Worm (Caenorhabditis elegans) whole organism, young adult: ENCODE results near the gene ZK856.18.
A peak's percentile ranks its signal among the peaks of the same experiment; 100 is the strongest.

Experiments used
- B0035.1 ChIP-seq: sonication (generic microtip); optimal IDR thresholded peaks from 2 replicates; lab custom pipeline; 2016; ENCODE audit warnings: missing genetic modification characterization, mild to moderate bottlenecking, missing compliant biosample characterization, missing genotype, missing genetic modification reagents
- B0336.3 ChIP-seq: fragments of 200-800 bp; sonication (Bioruptor generic); IDR thresholded peaks from 2 replicates; pipeline ENCODE4 v1.3.6; 2022; ENCODE audit warnings: missing genetic modification characterization, missing compliant biosample characterization
- C06A6.2 ChIP-seq: fragments of 200-800 bp; sonication (Bioruptor generic); conservative IDR thresholded peaks from 2 replicates; pipeline ENCODE4 v1.3.6; 2022; ENCODE audit warnings: missing genetic modification characterization, missing compliant biosample characterization
- F10E7.11 ChIP-seq: sonication (generic microtip); optimal IDR thresholded peaks from 2 replicates; lab custom pipeline; 2017; ENCODE audit warnings: mild to moderate bottlenecking, missing genetic modification characterization, moderate library complexity, missing compliant biosample characterization
- F22D6.2 ChIP-seq: sonication (generic microtip); optimal IDR thresholded peaks from 2 replicates; lab custom pipeline; 2016; ENCODE audit warnings: mild to moderate bottlenecking, missing genetic modification characterization, missing compliant biosample characterization
- F23B12.7 ChIP-seq: sonication (generic microtip); optimal IDR thresholded peaks from 2 replicates; lab custom pipeline; 2017; ENCODE audit warnings: missing genetic modification characterization, mild to moderate bottlenecking, missing compliant biosample characterization, antibody characterized with exemption, moderate library complexity; ENCODE audit not compliant: insufficient read depth
- F37B4.10 ChIP-seq: fragments of 200-800 bp; sonication (Bioruptor generic); IDR thresholded peaks from 2 replicates; pipeline ENCODE4 v1.3.6; 2022; ENCODE audit warnings: missing genetic modification characterization, missing compliant biosample characterization
- F52B5.7 ChIP-seq: sonication (generic microtip); optimal IDR thresholded peaks from 2 replicates; lab custom pipeline; 2016; ENCODE audit warnings: mild to moderate bottlenecking, missing genetic modification characterization, missing compliant biosample characterization
- F57A8.1 ChIP-seq: fragments of 200-800 bp; sonication (Bioruptor generic); optimal IDR thresholded peaks from 2 replicates; lab custom pipeline; 2018; ENCODE audit warnings: mild to moderate bottlenecking, missing genetic modification characterization, moderate library complexity, missing compliant biosample characterization
- F57C9.4 ChIP-seq: sonication (generic microtip); optimal IDR thresholded peaks from 2 replicates; lab custom pipeline; 2017; ENCODE audit warnings: mild to moderate bottlenecking, missing genetic modification characterization, missing compliant biosample characterization
- Y53G8AR.9 ChIP-seq: fragments of 200-800 bp; sonication (Bioruptor generic); conservative IDR thresholded peaks from 2 replicates; pipeline ENCODE4 v1.3.6; 2022; ENCODE audit warnings: missing genetic modification reagents, missing genetic modification characterization, missing compliant biosample characterization
- Y67H2A.10 ChIP-seq: fragments of 200-800 bp; sonication (Bioruptor generic); conservative IDR thresholded peaks from 2 replicates; pipeline ENCODE4 v1.3.6; 2022; ENCODE audit warnings: missing genetic modification reagents, missing genetic modification characterization, missing compliant biosample characterization
- ZK185.1 ChIP-seq: sonication (generic microtip); optimal IDR thresholded peaks from 2 replicates; lab custom pipeline; 2016; ENCODE audit warnings: mild to moderate bottlenecking, missing genetic modification characterization, missing compliant biosample characterization; ENCODE audit not compliant: poor library complexity, severe bottlenecking
- ama-1 ChIP-seq, 3 experiments: fragments of 150-350 bp in 1 of 3; sonication (generic microtip) in 2 of 3; optimal IDR thresholded peaks; 2 replicates each; lab custom pipeline; 2014 to 2018; ENCODE audit warnings: missing biosample characterization in 2 of 3, missing genetic modification characterization in 2 of 3, missing genetic modification reagents in 2 of 3
- aptf-3 ChIP-seq: fragments of 200-800 bp; sonication (Bioruptor generic); IDR thresholded peaks from 2 replicates; pipeline ENCODE4 v1.3.6; 2022; ENCODE audit warnings: missing genetic modification characterization, missing compliant biosample characterization
- atf-7 ChIP-seq: sonication (generic microtip); optimal IDR thresholded peaks from 2 replicates; lab custom pipeline; 2017; ENCODE audit warnings: mild to moderate bottlenecking, missing genetic modification characterization, missing compliant biosample characterization
- bed-1 ChIP-seq: fragments of 200-800 bp; sonication (Bioruptor generic); IDR thresholded peaks from 2 replicates; pipeline ENCODE4 v1.3.6; 2022; ENCODE audit warnings: missing genetic modification reagents, missing genetic modification characterization, missing compliant biosample characterization
- cebp-2 ChIP-seq: fragments of 200-800 bp; sonication (Bioruptor generic); IDR thresholded peaks from 2 replicates; pipeline ENCODE4 v1.3.6; 2022; ENCODE audit warnings: missing genetic modification characterization, missing compliant biosample characterization
- ceh-27 ChIP-seq: fragments of 200-800 bp; sonication (Bioruptor generic); optimal IDR thresholded peaks from 2 replicates; lab custom pipeline; 2018; ENCODE audit warnings: mild to moderate bottlenecking, missing genetic modification characterization, moderate library complexity, missing compliant biosample characterization
- ceh-40 ChIP-seq: fragments of 200-800 bp; sonication (Bioruptor generic); IDR thresholded peaks from 2 replicates; pipeline ENCODE4 v1.3.6; 2022; ENCODE audit warnings: missing genetic modification characterization, missing compliant biosample characterization
- chd-7 ChIP-seq: sonication (generic microtip); optimal IDR thresholded peaks from 2 replicates; lab custom pipeline; 2016; ENCODE audit warnings: mild to moderate bottlenecking, missing genetic modification characterization, moderate library complexity, missing compliant biosample characterization
- dox-1 ChIP-seq: fragments of 200-800 bp; sonication (Bioruptor generic); IDR thresholded peaks from 2 replicates; pipeline ENCODE4 v1.3.6; 2022; ENCODE audit warnings: missing genetic modification reagents, missing genetic modification characterization, missing compliant biosample characterization
- ets-4 ChIP-seq: fragments of 200-800 bp; sonication (Bioruptor generic); optimal IDR thresholded peaks from 2 replicates; lab custom pipeline; 2018; ENCODE audit warnings: mild to moderate bottlenecking, missing genetic modification characterization, missing compliant biosample characterization
- fkh-3 ChIP-seq: sonication (generic microtip); optimal IDR thresholded peaks from 2 replicates; lab custom pipeline; 2016; ENCODE audit warnings: mild to moderate bottlenecking, missing genetic modification characterization, missing compliant biosample characterization
- hlh-26 ChIP-seq: fragments of 200-800 bp; sonication (Bioruptor generic); conservative IDR thresholded peaks from 2 replicates; pipeline ENCODE4 v1.3.6; 2022; ENCODE audit warnings: missing genetic modification reagents, missing genetic modification characterization, missing compliant biosample characterization
- hmg-20 ChIP-seq: fragments of 200-800 bp; sonication (Bioruptor generic); IDR thresholded peaks from 2 replicates; pipeline ENCODE4 v1.3.6; 2022; ENCODE audit warnings: missing genetic modification reagents, missing genetic modification characterization, missing compliant biosample characterization
- hrde-1 ChIP-seq: sonication (generic microtip); optimal IDR thresholded peaks from 2 replicates; lab custom pipeline; 2016; ENCODE audit warnings: missing genetic modification characterization, mild to moderate bottlenecking, missing compliant biosample characterization, moderate library complexity, missing genotype, missing genetic modification reagents, borderline replicate concordance
- lin-26 ChIP-seq: fragments of 200-800 bp; sonication (Bioruptor generic); IDR thresholded peaks from 2 replicates; pipeline ENCODE4 v1.3.6; 2022; ENCODE audit warnings: missing genetic modification reagents, missing genetic modification characterization, missing compliant biosample characterization
- lin-35 ChIP-seq, 3 experiments: fragments of 150-350 bp in 2 of 3; sonication (generic microtip) in 1 of 3; optimal IDR thresholded peaks; 2 replicates each; lab custom pipeline; 2014 to 2018; ENCODE audit warnings: missing biosample characterization in 3 of 3, missing genetic modification characterization in 3 of 3, missing genetic modification reagents in 3 of 3
- lin-40 ChIP-seq: sonication (generic microtip); optimal IDR thresholded peaks from 2 replicates; lab custom pipeline; 2016; ENCODE audit warnings: missing genetic modification characterization, mild to moderate bottlenecking, missing compliant biosample characterization, missing genotype, missing genetic modification reagents
- lin-54 ChIP-seq: fragments of 200-800 bp; sonication (Bioruptor generic); optimal IDR thresholded peaks from 2 replicates; lab custom pipeline; 2018; ENCODE audit warnings: mild to moderate bottlenecking, missing genetic modification characterization, missing compliant biosample characterization
- madf-3 ChIP-seq: fragments of 200-800 bp; sonication (Bioruptor generic); IDR thresholded peaks from 2 replicates; pipeline ENCODE4 v1.3.6; 2022; ENCODE audit warnings: missing genetic modification reagents, missing genetic modification characterization, missing compliant biosample characterization
- madf-6 ChIP-seq: fragments of 200-800 bp; sonication (Bioruptor generic); IDR thresholded peaks from 2 replicates; pipeline ENCODE4 v1.3.6; 2022; ENCODE audit warnings: missing genetic modification reagents, missing genetic modification characterization, missing compliant biosample characterization
- mcd-1 ChIP-seq: fragments of 200-800 bp; sonication (Bioruptor generic); IDR thresholded peaks from 2 replicates; pipeline ENCODE4 v1.3.6; 2022; ENCODE audit warnings: missing genetic modification reagents, missing genetic modification characterization, missing compliant biosample characterization
- nfya-2 ChIP-seq: fragments of 200-800 bp; sonication (Bioruptor generic); IDR thresholded peaks from 2 replicates; pipeline ENCODE4 v1.3.6; 2022; ENCODE audit warnings: missing genetic modification reagents, missing genetic modification characterization, missing compliant biosample characterization
- nfyb-1 ChIP-seq: fragments of 200-800 bp; sonication (Bioruptor generic); IDR thresholded peaks from 2 replicates; pipeline ENCODE4 v1.3.6; 2022; ENCODE audit warnings: missing genetic modification reagents, missing genetic modification characterization, missing compliant biosample characterization
- nhr-179 ChIP-seq: sonication (generic microtip); optimal IDR thresholded peaks from 2 replicates; lab custom pipeline; 2016; ENCODE audit warnings: mild to moderate bottlenecking, missing genetic modification characterization, missing compliant biosample characterization
- nhr-80 ChIP-seq: sonication (generic microtip); optimal IDR thresholded peaks from 2 replicates; lab custom pipeline; 2016; ENCODE audit warnings: missing genetic modification characterization, missing compliant biosample characterization
- nhr-90 ChIP-seq: sonication (generic microtip); optimal IDR thresholded peaks from 2 replicates; lab custom pipeline; 2016; ENCODE audit warnings: missing genotype, mild to moderate bottlenecking, missing genetic modification characterization, missing compliant biosample characterization
- pbrm-1 ChIP-seq: fragments of 200-800 bp; sonication (Bioruptor generic); IDR thresholded peaks from 2 replicates; pipeline ENCODE4 v1.3.6; 2022; ENCODE audit warnings: missing genetic modification reagents, missing genetic modification characterization, missing compliant biosample characterization
- rcor-1 ChIP-seq: fragments of 200-800 bp; sonication (Bioruptor generic); IDR thresholded peaks from 2 replicates; pipeline ENCODE4 v1.3.6; 2022; ENCODE audit warnings: missing genetic modification reagents, missing genetic modification characterization, missing compliant biosample characterization
- snpc-4 ChIP-seq, 5 experiments: fragments of 150-350 bp in 1 of 5; sonication (generic microtip) in 4 of 5; optimal IDR thresholded peaks; 2 replicates each; lab custom pipeline; 2014 to 2018; ENCODE audit warnings: missing genetic modification characterization in 5 of 5, missing biosample characterization in 3 of 5, antibody characterized with exemption in 2 of 5, mild to moderate bottlenecking in 2 of 5, missing compliant biosample characterization in 2 of 5, missing genotype in 2 of 5, moderate library complexity in 2 of 5, missing genetic modification reagents in 1 of 5
- sptf-2 ChIP-seq: fragments of 200-800 bp; sonication (Bioruptor generic); optimal IDR thresholded peaks from 2 replicates; lab custom pipeline; 2018; ENCODE audit warnings: mild to moderate bottlenecking, missing genetic modification characterization, missing compliant biosample characterization
- tbx-9 ChIP-seq: sonication (generic microtip); optimal IDR thresholded peaks from 2 replicates; lab custom pipeline; 2016; ENCODE audit warnings: borderline replicate concordance, missing genetic modification characterization, inconsistent platforms, missing compliant biosample characterization
- unc-130 ChIP-seq: sonication (generic microtip); optimal IDR thresholded peaks from 2 replicates; lab custom pipeline; 2016; ENCODE audit warnings: missing genetic modification reagents, missing genetic modification characterization, missing compliant biosample characterization
- unc-62 ChIP-seq: fragments of 150-350 bp; optimal IDR thresholded peaks from 2 replicates; lab custom pipeline; 2014; ENCODE audit warnings: missing biosample characterization, missing genetic modification reagents, missing genetic modification characterization
- xnd-1 ChIP-seq: sonication (generic microtip); optimal IDR thresholded peaks from 2 replicates; lab custom pipeline; 2016; ENCODE audit warnings: missing genotype, missing genetic modification reagents, missing genetic modification characterization, missing compliant biosample characterization
- ztf-26 ChIP-seq: sonication (generic microtip); optimal IDR thresholded peaks from 2 replicates; lab custom pipeline; 2017; ENCODE audit warnings: missing genetic modification characterization, missing compliant biosample characterization

ZK856.18 gene

DNA sequence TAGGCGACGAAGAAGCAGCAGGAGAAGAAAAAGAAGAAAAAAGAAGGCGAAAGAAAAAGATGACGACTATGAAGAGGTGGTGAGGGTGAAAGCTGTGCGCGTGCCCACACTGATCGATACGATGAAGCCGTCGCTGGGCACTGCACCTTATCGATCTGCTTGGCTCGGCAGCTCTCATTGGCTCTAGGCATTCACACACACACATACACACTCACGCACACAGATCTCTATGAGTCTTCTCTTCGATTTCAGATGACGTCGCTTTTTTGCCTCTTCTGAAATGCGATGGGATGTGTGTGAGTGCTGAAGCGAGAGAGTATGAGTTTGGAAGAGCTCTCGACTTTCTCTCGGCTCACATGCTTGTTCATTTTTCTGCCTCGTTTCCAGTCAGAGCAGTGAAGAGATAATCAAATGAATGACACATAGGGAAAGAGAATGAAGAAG lies 11.2 kb downstream of the ZK856.18 start:
- TF ChIP-seq pbrm-1 (GFP tag; lab: Robert Waterston, UW) (peak; percentile 45; the same call in 1 of the 2 replicates), unc-130 (GFP tag; lab: Kevin White, UChicago) (no peak), nhr-179 (tag; lab: Kevin White, UChicago) (no peak), aptf-3 (no peak), madf-3 (no peak), F10E7.11 (tag; lab: Kevin White, UChicago) (no peak), F23B12.7 (tag; lab: Kevin White, UChicago) (no peak), snpc-4 (GFP tag; optimal IDR thresholded peaks at IDR 0.05; lab: Kevin White, UChicago) (no peak), snpc-4 (tag; optimal IDR thresholded peaks at IDR 0.05; lab: Kevin White, UChicago) (peak in 1 of 4 experiments; percentile 5), ZK185.1 (tag; lab: Kevin White, UChicago) (peak; percentile 29), ztf-26 (no peak), nhr-80 (tag; lab: Kevin White, UChicago) (no peak), ama-1 (optimal IDR thresholded peaks at IDR 0.05; lab: Kevin White, UChicago) (no peak), ama-1 (GFP tag; optimal IDR thresholded peaks at IDR 0.05; lab: Kevin White, UChicago) (no peak), lin-35 (GFP tag; optimal IDR thresholded peaks at IDR 0.05; lab: Kevin White, UChicago) (peak in 1 of 3 experiments; percentile 41), F57C9.4 (tag; lab: Kevin White, UChicago) (no peak), mcd-1 (GFP tag; lab: Robert Waterston, UW) (peak; percentile 61), F52B5.7 (tag; lab: Kevin White, UChicago) (no peak), hmg-20 (GFP tag; lab: Robert Waterston, UW) (no peak), F57A8.1 (GFP tag; lab: Kevin White, UChicago) (no peak), nfya-2 (no peak), hlh-26 (GFP tag; lab: Robert Waterston, UW) (no peak), tbx-9 (tag; lab: Kevin White, UChicago) (no peak), nfyb-1 (peak; percentile 85), xnd-1 (tag; lab: Kevin White, UChicago) (no peak), lin-54 (GFP tag; lab: Kevin White, UChicago) (no peak), Y67H2A.10 (GFP tag; lab: Robert Waterston, UW) (no peak), bed-1 (GFP tag; lab: Robert Waterston, UW) (no peak), unc-62 (no peak), ets-4 (GFP tag; lab: Kevin White, UChicago) (no peak), chd-7 (peak; percentile 57), lin-40 (peak; percentile 63), atf-7 (tag; lab: Kevin White, UChicago) (peak; percentile 85), C06A6.2 (GFP tag; lab: Robert Waterston, UW) (0 out of 2 replicates have a peak, but pooled peaks have one; percentile 30), F22D6.2 (tag; lab: Kevin White, UChicago) (no peak), dox-1 (GFP tag; lab: Robert Waterston, UW) (0 out of 2 replicates have a peak, but pooled peaks have one; percentile 51), fkh-3 (tag; lab: Kevin White, UChicago) (no peak), ceh-40 (GFP tag; lab: Robert Waterston, UW) (no peak), ceh-27 (GFP tag; lab: Kevin White, UChicago) (peak; percentile 58), rcor-1 (GFP tag; lab: Robert Waterston, UW) (peak; percentile 63; the same call in 1 of the 2 replicates), F37B4.10 (GFP tag; lab: Robert Waterston, UW) (no peak), nhr-90 (no peak), B0035.1 (tag; lab: Kevin White, UChicago) (no peak), sptf-2 (GFP tag; lab: Kevin White, UChicago) (no peak), cebp-2 (GFP tag; lab: Robert Waterston, UW) (no peak), madf-6 (no peak), lin-26 (GFP tag; lab: Robert Waterston, UW) (no peak), hrde-1 (no peak), Y53G8AR.9 (GFP tag; lab: Robert Waterston, UW) (no peak), B0336.3 (0 out of 2 replicates have a peak, but pooled peaks have one; percentile 17)
